Worm (Caenorhabditis elegans) whole organism, L3 larva: Measurements from ENCODE around the gene fbxb-83.

ENCODE experiments used
- ama-1 ChIP-seq: fragments of 150-350 bp; optimal IDR thresholded peaks from 2 replicates; lab custom pipeline; 2018
- egl-27 ChIP-seq: sonication (generic microtip); optimal IDR thresholded peaks from 4 replicates; lab custom pipeline; 2017; ENCODE audit warnings: missing biosample characterization, missing genetic modification reagents, missing genetic modification characterization
- elt-1 ChIP-seq: fragments of 150-350 bp; optimal IDR thresholded peaks from 2 replicates; lab custom pipeline; 2014; ENCODE audit warnings: missing biosample characterization, missing genetic modification characterization
- fkh-2 ChIP-seq: fragments of 150-350 bp; optimal IDR thresholded peaks from 2 replicates; lab custom pipeline; 2014; ENCODE audit warnings: missing biosample characterization, missing genetic modification reagents, missing genetic modification characterization
- fos-1 ChIP-seq: fragments of 150-350 bp; optimal IDR thresholded peaks from 2 replicates; lab custom pipeline; 2014; ENCODE audit warnings: missing biosample characterization, missing genetic modification characterization
- jun-1 ChIP-seq: fragments of 150-350 bp; optimal IDR thresholded peaks from 2 replicates; lab custom pipeline; 2014; ENCODE audit warnings: missing biosample characterization, missing genetic modification reagents, missing genetic modification characterization
- lin-39 ChIP-seq: fragments of 150-350 bp; optimal IDR thresholded peaks from 2 replicates; lab custom pipeline; 2018; ENCODE audit warnings: missing biosample characterization, missing genetic modification reagents, missing genetic modification characterization
- mdl-1 ChIP-seq: fragments of 150-350 bp; optimal IDR thresholded peaks from 2 replicates; lab custom pipeline; 2014; ENCODE audit warnings: missing biosample characterization, missing genetic modification characterization
- nhr-12 ChIP-seq: fragments of 150-350 bp; optimal IDR thresholded peaks from 2 replicates; lab custom pipeline; 2014; ENCODE audit warnings: missing biosample characterization, missing genetic modification characterization
- nhr-28 ChIP-seq: fragments of 150-350 bp; optimal IDR thresholded peaks from 2 replicates; lab custom pipeline; 2014; ENCODE audit warnings: missing biosample characterization, missing genetic modification characterization
- unc-39 ChIP-seq: sonication (generic microtip); optimal IDR thresholded peaks from 4 replicates; lab custom pipeline; 2017; ENCODE audit warnings: missing biosample characterization, missing genetic modification characterization
- unc-62 ChIP-seq: fragments of 150-350 bp; sonication (generic microtip); optimal IDR thresholded peaks from 4 replicates; lab custom pipeline; 2014; ENCODE audit warnings: missing biosample characterization, missing genetic modification reagents, missing genetic modification characterization

DNA sequence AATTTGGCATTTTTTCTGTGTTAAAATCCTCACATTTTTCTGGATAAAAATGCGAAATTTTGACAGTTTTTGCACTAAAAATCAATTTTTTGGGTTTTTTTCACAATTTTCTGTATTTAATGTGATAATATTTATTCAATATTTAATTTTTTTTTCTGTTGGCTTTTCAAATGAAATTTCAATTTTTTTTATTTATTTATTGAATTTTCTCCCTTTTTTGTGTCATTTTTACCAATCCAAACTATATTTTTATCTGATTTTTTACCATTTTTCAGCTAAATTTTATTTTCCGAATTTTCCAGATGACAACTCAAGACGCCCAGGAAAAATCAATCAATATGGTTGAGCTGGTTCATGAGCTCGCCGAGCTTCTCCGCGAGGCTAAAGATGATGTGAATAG lies 49.1 kb upstream of the fbxb-83 start, which contains the start of gene F40G9.17:
- TF ChIP-seq nhr-12 (no peak), elt-1 (tag; lab: Kevin White, UChicago) (no peak), unc-39 (tag; lab: Kevin White, UChicago) (no peak), fos-1 (tag; lab: Kevin White, UChicago) (no peak), nhr-28 (no peak), egl-27 (tag; lab: Kevin White, UChicago) (no peak), ama-1 (lab: Kevin White, UChicago) (no peak), unc-62 (GFP tag; lab: Kevin White, UChicago) (no peak), mdl-1 (tag; lab: Kevin White, UChicago) (no peak), lin-39 (no peak), jun-1 (tag; lab: Kevin White, UChicago) (no peak), fkh-2 (tag; lab: Kevin White, UChicago) (no peak)
